Worm (Caenorhabditis elegans): ENCODE measurements around the gene sulp-8.

The sulp-8 gene

DNA sequence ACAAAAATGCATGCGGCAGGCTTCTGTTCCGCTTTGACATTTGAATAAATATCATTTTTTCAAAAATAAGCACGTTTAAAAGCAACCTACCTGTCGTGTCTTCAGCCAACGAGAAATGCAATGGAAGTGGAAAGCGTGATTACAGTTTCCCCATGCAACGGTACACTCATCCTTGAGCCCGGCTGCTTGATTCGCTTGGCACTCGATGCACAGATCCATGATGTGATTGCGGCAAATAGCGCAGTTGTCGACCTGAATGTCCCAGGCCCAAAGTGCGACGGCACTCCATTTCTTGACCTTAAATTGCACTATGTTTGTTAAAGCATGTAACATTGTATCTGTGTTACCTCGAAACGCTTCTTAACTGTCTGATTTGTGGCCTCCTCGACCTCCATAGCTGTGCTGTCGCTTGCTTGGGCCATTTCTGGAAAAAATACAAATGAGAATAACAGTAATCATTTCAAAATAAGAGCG is 16.7 kb upstream of the sulp-8 start, which contains the start of gene rbx-1:
TSS of gene rbx-1 (minus strand) at position 424 of the 474 bp plus-strand sequence.
- TF ChIP-seq lir-3 (tag; optimal IDR thresholded peaks at IDR 0.05) (no peak), F10B5.3 (tag; optimal IDR thresholded peaks at IDR 0.05) (no peak), zip-11 (GFP tag; IDR thresholded peaks at IDR 0.05) (no peak), nhr-42 (GFP tag; IDR thresholded peaks at IDR 0.05) (no peak), attf-4 (tag; optimal IDR thresholded peaks at IDR 0.05) (no peak), egl-43 (GFP tag; IDR thresholded peaks at IDR 0.05) (0 out of 2 replicates have a peak, but pooled peaks have one; percentile 39), Y5F2A.4 (GFP tag; optimal IDR thresholded peaks at IDR 0.05) (no peak), snpc-1.2 (GFP tag; IDR thresholded peaks at IDR 0.05) (no peak)

DNA sequence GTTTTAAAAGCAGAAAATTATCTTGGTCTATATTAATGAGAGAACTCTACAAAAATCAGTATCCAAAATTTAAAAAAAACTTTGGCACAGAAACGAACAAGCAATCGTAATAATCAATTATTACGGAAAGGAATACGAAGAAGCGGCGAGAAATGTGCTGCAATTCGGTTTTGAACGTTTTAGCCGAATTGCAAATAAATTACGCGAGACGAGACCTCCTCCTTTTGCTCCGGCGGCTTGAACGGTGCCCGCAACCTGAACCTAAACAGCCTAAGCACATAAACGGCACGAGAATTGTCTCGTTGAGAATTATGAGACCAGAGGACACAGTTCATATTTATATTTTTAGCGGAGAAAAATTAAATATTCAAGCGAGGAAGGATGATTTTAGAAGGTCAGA is 15.9 kb upstream of the sulp-8 start:
- TF ChIP-seq skn-1 (tag; optimal IDR thresholded peaks at IDR 0.05) (no peak), lin-15B (tag; optimal IDR thresholded peaks at IDR 0.05) (no peak), unc-39 (tag; optimal IDR thresholded peaks at IDR 0.05) (no peak), nhr-48 (tag; optimal IDR thresholded peaks at IDR 0.05) (no peak), rbr-2 (tag; optimal IDR thresholded peaks at IDR 0.05) (no peak), F44E2.7 (GFP tag; IDR thresholded peaks at IDR 0.05) (no peak), mdt-29 (GFP tag; IDR thresholded peaks at IDR 0.05) (no peak), tag-97 (GFP tag; IDR thresholded peaks at IDR 0.05) (no peak), fkh-10 (GFP tag; optimal IDR thresholded peaks at IDR 0.05) (no peak), T26A8.4 (GFP tag; IDR thresholded peaks at IDR 0.05) (no peak), Y105C5A.15 (GFP tag; IDR thresholded peaks at IDR 0.05) (no peak), Y48G9A.11 (GFP tag; IDR thresholded peaks at IDR 0.05) (no peak), Y75B8A.6 (GFP tag; IDR thresholded peaks at IDR 0.05) (0 out of 2 replicates have a peak, but pooled peaks have one; percentile 15), dve-1 (tag; optimal IDR thresholded peaks at IDR 0.05; ENCODE audit: insufficient read depth) (no peak), F49E8.2 (tag; optimal IDR thresholded peaks at IDR 0.05; ENCODE audit: borderline replicate concordance) (peak; percentile 27), aly-2 (tag; optimal IDR thresholded peaks at IDR 0.05) (no peak), mdl-1 (tag; optimal IDR thresholded peaks at IDR 0.05) (no peak)

DNA sequence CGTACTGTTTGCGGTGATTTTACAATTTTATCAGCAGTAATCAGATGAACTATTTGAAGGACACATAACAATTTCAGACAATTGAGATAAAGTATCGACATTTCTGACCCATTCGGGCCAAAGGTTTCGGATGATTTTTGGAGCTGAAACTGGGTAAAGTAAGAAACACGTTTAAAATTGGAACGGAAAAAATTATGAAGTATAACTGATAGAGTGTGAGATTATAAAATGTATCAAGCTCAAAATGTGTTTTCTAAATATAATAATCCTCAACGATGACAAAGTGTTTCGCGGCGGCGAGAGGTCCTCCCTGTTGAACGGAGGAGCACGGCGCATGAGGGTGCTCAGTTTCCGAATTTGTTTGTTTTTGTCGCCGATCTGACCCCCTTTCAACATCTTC is 12.1 kb upstream of the sulp-8 start, which contains the start of gene ZK287.4:
TSS of gene ZK287.4 (minus strand) at position 101 of the 400 bp plus-strand sequence.
- TF ChIP-seq aha-1 (tag) (peak; percentile 56), spr-1 (tag; optimal IDR thresholded peaks at IDR 0.05) (no peak)

DNA sequence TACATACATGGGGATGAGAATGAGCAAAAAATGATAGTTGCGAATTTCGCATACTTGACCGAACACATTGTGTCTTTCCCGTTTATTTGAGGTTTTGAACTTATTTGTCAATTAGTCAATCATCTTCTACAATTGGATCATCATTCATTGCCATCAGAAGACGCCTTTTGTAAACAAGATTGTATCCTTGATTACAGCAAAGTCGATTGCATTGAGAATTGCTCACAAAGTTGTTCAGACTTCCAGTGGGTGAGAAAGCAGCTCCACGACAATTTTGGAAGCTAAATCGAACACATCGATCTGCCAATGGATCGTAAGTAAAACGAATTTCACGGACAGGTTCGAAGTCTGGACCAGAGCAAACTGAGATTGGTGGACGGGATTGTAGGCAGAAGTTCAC is 6.8 kb upstream of the sulp-8 start:
- TF ChIP-seq F26F4.8 (GFP tag; conservative IDR thresholded peaks at IDR 0.05): no peak
- TF ChIP-seq unc-62 (GFP tag; optimal IDR thresholded peaks at IDR 0.05 in 1 of 2): peak in 1 of 2 experiments; percentile 91
- TF ChIP-seq unc-62 (tag; optimal IDR thresholded peaks at IDR 0.05): no peak
- TF ChIP-seq cey-2 (tag; optimal IDR thresholded peaks at IDR 0.05; ENCODE audit: borderline replicate concordance, insufficient read depth): no peak

DNA sequence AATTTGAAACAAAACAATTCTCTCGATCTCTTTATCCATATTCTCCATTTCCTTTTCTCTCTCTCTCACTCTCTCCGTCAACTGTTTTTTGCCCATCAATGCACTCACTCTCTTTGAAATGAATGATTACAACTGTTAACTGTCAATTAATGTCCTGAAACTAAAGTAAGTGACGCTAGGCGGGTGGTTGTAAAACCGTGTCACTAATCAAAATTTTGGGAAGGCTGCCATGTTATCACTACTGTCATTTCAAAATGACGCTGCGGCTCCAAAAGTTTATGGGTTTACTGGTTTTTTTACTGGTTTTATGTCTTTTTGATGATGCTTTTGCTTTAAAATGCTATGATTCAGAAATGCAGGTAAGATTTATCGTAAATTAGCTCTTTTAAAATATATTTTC is 5.7 kb upstream of the sulp-8 start, which contains the start of gene ZK287.9:
TSS of gene ZK287.9 (plus strand) at position 192 of the 400 bp plus-strand sequence.
- TF ChIP-seq zag-1 (tag; optimal IDR thresholded peaks at IDR 0.05) (no peak), ceh-20 (GFP tag; IDR thresholded peaks at IDR 0.05) (0 out of 2 replicates have a peak, but pooled peaks have one; percentile 49), hlh-11 (tag; optimal IDR thresholded peaks at IDR 0.05) (peak; percentile 70), ceh-28 (tag; optimal IDR thresholded peaks at IDR 0.05) (no peak), unc-62 (GFP tag; optimal IDR thresholded peaks at IDR 0.05 in 1 of 2) (peak in 1 of 2 experiments; percentile 49), unc-62 (tag; optimal IDR thresholded peaks at IDR 0.05) (no peak), php-3 (GFP tag; IDR thresholded peaks at IDR 0.05) (peak; percentile 83), dmd-6 (GFP tag; IDR thresholded peaks at IDR 0.05) (peak; percentile 76), nhr-28 (tag; optimal IDR thresholded peaks at IDR 0.05) (peak; percentile 43), daf-16 (GFP tag; optimal IDR thresholded peaks at IDR 0.05) (no peak), daf-16 (tag; optimal IDR thresholded peaks at IDR 0.05) (no peak), pqm-1 (tag; optimal IDR thresholded peaks at IDR 0.05) (peak; percentile 53), tra-1 (GFP tag; IDR thresholded peaks at IDR 0.05) (peak; percentile 58; the same call in 1 of the 2 replicates)
